Worm (Caenorhabditis elegans) whole organism, L1 larva: Measurements from ENCODE around the gene dos-3.
A peak's percentile ranks its signal among the peaks of the same experiment; 100 is the strongest.

Source experiments
- C04F5.9 ChIP-seq: sonication (generic microtip); optimal IDR thresholded peaks from 2 replicates; lab custom pipeline; 2016; ENCODE audit warnings: missing genetic modification characterization, missing compliant biosample characterization
- C16A3.4 ChIP-seq: fragments of 150-350 bp; optimal IDR thresholded peaks from 2 replicates; lab custom pipeline; 2014; ENCODE audit warnings: missing biosample characterization, missing genetic modification characterization
- C34B4.2 ChIP-seq: sonication (generic microtip); optimal IDR thresholded peaks from 2 replicates; lab custom pipeline; 2017; ENCODE audit warnings: mild to moderate bottlenecking, missing genetic modification characterization, missing compliant biosample characterization
- F16B12.6 ChIP-seq: fragments of 150-350 bp; optimal IDR thresholded peaks from 2 replicates; lab custom pipeline; 2014; ENCODE audit warnings: missing biosample characterization, missing genetic modification characterization
- aha-1 ChIP-seq: fragments of 150-350 bp; optimal IDR thresholded peaks from 2 replicates; lab custom pipeline; 2014; ENCODE audit warnings: missing biosample characterization, missing genetic modification characterization
- alr-1 ChIP-seq: fragments of 200-800 bp; sonication (Bioruptor generic); optimal IDR thresholded peaks from 2 replicates; lab custom pipeline; 2018; ENCODE audit warnings: borderline replicate concordance, mild to moderate bottlenecking, missing genetic modification characterization, missing compliant biosample characterization
- aly-2 ChIP-seq: fragments of 150-350 bp; optimal IDR thresholded peaks from 2 replicates; lab custom pipeline; 2014; ENCODE audit warnings: missing biosample characterization, missing genetic modification characterization
- blmp-1 ChIP-seq: fragments of 150-350 bp; optimal IDR thresholded peaks from 2 replicates; lab custom pipeline; 2014; ENCODE audit warnings: missing biosample characterization, missing genetic modification characterization
- ceh-63 ChIP-seq: fragments of 200-800 bp; sonication (Bioruptor generic); optimal IDR thresholded peaks from 2 replicates; lab custom pipeline; 2018; ENCODE audit warnings: mild to moderate bottlenecking, missing genetic modification characterization, missing compliant biosample characterization
- ceh-8 ChIP-seq: fragments of 200-800 bp; sonication (Bioruptor generic); optimal IDR thresholded peaks from 2 replicates; lab custom pipeline; 2018; ENCODE audit warnings: mild to moderate bottlenecking, missing genetic modification characterization, moderate library complexity, missing compliant biosample characterization
- dpl-1 ChIP-seq, 3 experiments: fragments of 150-350 bp in 2 of 3; sonication (generic microtip) in 1 of 3; optimal IDR thresholded peaks; 2 replicates each; lab custom pipeline; 2014 to 2017; ENCODE audit warnings: missing biosample characterization in 3 of 3, missing genetic modification characterization in 3 of 3, missing genetic modification reagents in 3 of 3
- dsc-1 ChIP-seq: sonication (generic microtip); optimal IDR thresholded peaks from 2 replicates; lab custom pipeline; 2016; ENCODE audit warnings: mild to moderate bottlenecking, missing genetic modification characterization, missing compliant biosample characterization
- efl-1 ChIP-seq, 4 experiments: fragments of 150-350 bp; optimal IDR thresholded peaks in 3 of 4; peaks in 1 of 4; 1 replicate in 1 of 4; 2 replicates in 3 of 4; lab custom pipeline; 2014; ENCODE audit warnings: missing biosample characterization in 2 of 4, missing genetic modification characterization in 2 of 4, missing genetic modification reagents in 2 of 4
- egl-13 ChIP-seq: sonication (generic microtip); optimal IDR thresholded peaks from 2 replicates; lab custom pipeline; 2016; ENCODE audit warnings: missing genotype, missing genetic modification reagents, missing genetic modification characterization, missing compliant biosample characterization
- egl-27 ChIP-seq, 2 experiments: fragments of 150-350 bp in 1 of 2; sonication (generic microtip); optimal IDR thresholded peaks; 3 replicates each; lab custom pipeline; 2017 to 2018; ENCODE audit warnings: missing biosample characterization in 2 of 2, missing genetic modification characterization in 2 of 2, missing genetic modification reagents in 2 of 2
- elt-2 ChIP-seq: sonication (generic microtip); optimal IDR thresholded peaks from 2 replicates; lab custom pipeline; 2016; ENCODE audit warnings: missing genetic modification characterization, mild to moderate bottlenecking, inconsistent platforms, missing compliant biosample characterization, missing genetic modification reagents
- elt-3 ChIP-seq, 6 experiments: fragments of 150-350 bp in 1 of 6; sonication (generic microtip); optimal IDR thresholded peaks; 2 replicates each; lab custom pipeline; 2017 to 2018; ENCODE audit warnings: missing biosample characterization in 6 of 6, missing genetic modification characterization in 6 of 6, inconsistent platforms in 1 of 6
- ets-5 ChIP-seq: fragments of 200-800 bp; sonication (Bioruptor generic); IDR thresholded peaks from 2 replicates; pipeline ENCODE4 v1.3.6; 2022; ENCODE audit warnings: missing genetic modification characterization, missing compliant biosample characterization
- fkh-10 ChIP-seq: sonication (generic microtip); optimal IDR thresholded peaks from 2 replicates; lab custom pipeline; 2017; ENCODE audit warnings: missing biosample characterization, missing genetic modification reagents, missing genetic modification characterization
- fkh-4 ChIP-seq: sonication (generic microtip); optimal IDR thresholded peaks from 2 replicates; lab custom pipeline; 2016; ENCODE audit warnings: missing compliant biosample characterization, missing genetic modification characterization, borderline replicate concordance
- fos-1 ChIP-seq: fragments of 150-350 bp; optimal IDR thresholded peaks from 2 replicates; lab custom pipeline; 2014; ENCODE audit warnings: missing biosample characterization, missing genetic modification characterization
- grh-1 ChIP-seq: fragments of 200-800 bp; sonication (Bioruptor generic); IDR thresholded peaks from 2 replicates; pipeline ENCODE4 v1.3.6; 2022; ENCODE audit warnings: missing genetic modification reagents, missing genetic modification characterization, missing compliant biosample characterization
- hlh-17 ChIP-seq: fragments of 200-800 bp; sonication (Bioruptor generic); optimal IDR thresholded peaks from 2 replicates; lab custom pipeline; 2018; ENCODE audit warnings: missing genetic modification characterization, mild to moderate bottlenecking, missing compliant biosample characterization, moderate library complexity, borderline replicate concordance
- hlh-4 ChIP-seq: sonication (generic microtip); optimal IDR thresholded peaks from 2 replicates; lab custom pipeline; 2016; ENCODE audit warnings: mild to moderate bottlenecking, missing genetic modification characterization, missing compliant biosample characterization
- hpl-2 ChIP-seq: fragments of 150-350 bp; optimal IDR thresholded peaks from 2 replicates; lab custom pipeline; 2014; ENCODE audit warnings: missing biosample characterization, missing genetic modification reagents, missing genetic modification characterization
- isw-1 ChIP-seq: fragments of 200-800 bp; sonication (Bioruptor generic); IDR thresholded peaks from 2 replicates; pipeline ENCODE4 v1.3.6; 2022; ENCODE audit warnings: missing genetic modification characterization, missing compliant biosample characterization
- lin-13 ChIP-seq: fragments of 150-350 bp; optimal IDR thresholded peaks from 2 replicates; lab custom pipeline; 2014; ENCODE audit warnings: missing biosample characterization, missing genetic modification reagents, missing genetic modification characterization
- lin-14 ChIP-seq: fragments of 200-800 bp; sonication (Bioruptor generic); optimal IDR thresholded peaks from 2 replicates; lab custom pipeline; 2018; ENCODE audit warnings: mild to moderate bottlenecking, missing genetic modification characterization, moderate library complexity, missing compliant biosample characterization
- lin-35 ChIP-seq, 2 experiments: fragments of 150-350 bp; optimal IDR thresholded peaks; 2 replicates each; lab custom pipeline; 2014; ENCODE audit warnings: missing biosample characterization in 2 of 2, missing genetic modification characterization in 2 of 2, missing genetic modification reagents in 2 of 2
- mef-2 ChIP-seq: fragments of 150-350 bp; optimal IDR thresholded peaks from 2 replicates; lab custom pipeline; 2014; ENCODE audit warnings: missing biosample characterization, missing genetic modification characterization
- nhr-11 ChIP-seq: fragments of 150-350 bp; optimal IDR thresholded peaks from 2 replicates; lab custom pipeline; 2014; ENCODE audit warnings: missing biosample characterization, missing genetic modification characterization
- nhr-19 ChIP-seq: fragments of 200-800 bp; sonication (Bioruptor generic); conservative IDR thresholded peaks from 2 replicates; pipeline ENCODE4 v1.3.6; 2022; ENCODE audit warnings: missing genetic modification characterization, missing compliant biosample characterization
- nhr-47 ChIP-seq: sonication (generic microtip); optimal IDR thresholded peaks from 2 replicates; lab custom pipeline; 2016; ENCODE audit warnings: mild to moderate bottlenecking, missing genetic modification characterization, moderate library complexity, missing compliant biosample characterization
- nhr-84 ChIP-seq: sonication (generic microtip); optimal IDR thresholded peaks from 2 replicates; lab custom pipeline; 2017; ENCODE audit warnings: missing biosample characterization, missing genetic modification characterization
- nhr-90 ChIP-seq: sonication (generic microtip); optimal IDR thresholded peaks from 2 replicates; lab custom pipeline; 2016; ENCODE audit warnings: mild to moderate bottlenecking, missing genetic modification characterization, missing compliant biosample characterization; ENCODE audit not compliant: poor library complexity
- pax-3 ChIP-seq: fragments of 200-800 bp; sonication (Bioruptor generic); optimal IDR thresholded peaks from 2 replicates; lab custom pipeline; 2018; ENCODE audit warnings: mild to moderate bottlenecking, missing genetic modification characterization, moderate library complexity, missing compliant biosample characterization
- rnt-1 ChIP-seq: sonication (generic microtip); optimal IDR thresholded peaks from 2 replicates; lab custom pipeline; 2016; ENCODE audit warnings: mild to moderate bottlenecking, missing genetic modification characterization, moderate library complexity, missing compliant biosample characterization
- sptf-1 ChIP-seq: fragments of 150-350 bp; optimal IDR thresholded peaks from 2 replicates; lab custom pipeline; 2014; ENCODE audit warnings: missing biosample characterization, missing genetic modification characterization
- swsn-7 ChIP-seq: sonication (generic microtip); optimal IDR thresholded peaks from 2 replicates; lab custom pipeline; 2016; ENCODE audit warnings: missing genetic modification characterization, missing compliant biosample characterization
- tbx-2 ChIP-seq: sonication (generic microtip); optimal IDR thresholded peaks from 2 replicates; lab custom pipeline; 2016; ENCODE audit warnings: missing genetic modification characterization, missing compliant biosample characterization
- unc-130 ChIP-seq: fragments of 150-350 bp; optimal IDR thresholded peaks from 2 replicates; lab custom pipeline; 2017; ENCODE audit warnings: missing biosample characterization, missing genetic modification characterization, inconsistent platforms
- unc-30 ChIP-seq: sonication (generic microtip); optimal IDR thresholded peaks from 2 replicates; lab custom pipeline; 2017; ENCODE audit warnings: missing biosample characterization, missing genetic modification characterization
- unc-62 ChIP-seq: fragments of 150-350 bp; optimal IDR thresholded peaks from 2 replicates; lab custom pipeline; 2014; ENCODE audit warnings: missing biosample characterization, missing genetic modification reagents, missing genetic modification characterization
- unc-86 ChIP-seq: sonication (generic microtip); optimal IDR thresholded peaks from 2 replicates; lab custom pipeline; 2016; ENCODE audit warnings: missing genetic modification characterization, missing compliant biosample characterization
- vab-15 ChIP-seq: sonication (generic microtip); optimal IDR thresholded peaks from 2 replicates; lab custom pipeline; 2017; ENCODE audit warnings: missing genotype, mild to moderate bottlenecking, missing genetic modification characterization, missing compliant biosample characterization
- xbp-1 ChIP-seq: sonication (generic microtip); optimal IDR thresholded peaks from 2 replicates; lab custom pipeline; 2016; ENCODE audit warnings: missing genetic modification characterization, missing compliant biosample characterization
- zag-1 ChIP-seq: fragments of 150-350 bp; optimal IDR thresholded peaks from 2 replicates; lab custom pipeline; 2014; ENCODE audit warnings: missing biosample characterization, missing genetic modification characterization
- ztf-11 ChIP-seq, 2 experiments: sonication (generic microtip); optimal IDR thresholded peaks; 2 replicates each; lab custom pipeline; 2016 to 2017; ENCODE audit warnings: missing genetic modification characterization in 2 of 2, missing biosample characterization in 1 of 2, missing compliant biosample characterization in 1 of 2
- ztf-4 ChIP-seq: fragments of 150-350 bp; optimal IDR thresholded peaks from 2 replicates; lab custom pipeline; 2014; ENCODE audit warnings: missing biosample characterization, missing genetic modification characterization

The dos-3 gene

DNA sequence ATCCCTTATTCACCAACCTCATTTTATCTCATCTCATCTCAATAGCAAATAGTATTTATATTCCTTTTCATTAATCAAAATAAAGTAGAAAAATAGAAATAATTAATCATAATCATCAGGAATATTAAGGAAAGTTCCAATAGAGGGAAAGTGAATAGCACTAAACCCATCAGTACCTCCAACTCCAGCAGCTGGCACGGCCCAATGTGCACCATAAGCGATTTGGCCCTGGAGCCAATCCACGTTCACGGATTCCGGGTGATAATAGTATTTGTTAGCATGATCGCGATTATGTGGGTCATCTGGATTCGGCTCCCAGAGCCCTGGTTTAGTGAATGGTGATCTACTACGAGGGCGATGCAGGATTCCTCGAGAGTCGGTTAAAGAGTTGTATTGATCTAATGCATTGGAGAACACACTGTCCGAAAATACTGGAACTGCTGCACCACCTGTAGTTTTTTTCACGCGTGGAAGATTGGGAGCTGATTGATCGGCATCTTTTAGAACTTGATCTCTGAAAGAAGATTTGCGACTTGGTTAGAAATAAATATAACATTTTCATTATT lies 3.6 kb downstream of the dos-3 start (continued):
- TF ChIP-seq blmp-1 (tag; lab: Kevin White, UChicago) (no peak), ztf-11 (tag; optimal IDR thresholded peaks at IDR 0.05; lab: Kevin White, UChicago) (peak in 1 of 2 experiments; percentile 63), elt-3 (tag; optimal IDR thresholded peaks at IDR 0.05; lab: Kevin White, UChicago) (no peak), rnt-1 (peak; percentile 38), xbp-1 (tag; lab: Kevin White, UChicago) (peak; percentile 18), swsn-7 (tag; lab: Kevin White, UChicago) (peak; percentile 7), hlh-17 (GFP tag; lab: Kevin White, UChicago) (peak; percentile 84), dpl-1 (GFP tag; optimal IDR thresholded peaks at IDR 0.05; lab: Kevin White, UChicago) (no peak), unc-86 (tag; lab: Kevin White, UChicago) (peak; percentile 47), nhr-19 (GFP tag; lab: Robert Waterston, UW) (peak; percentile 42; the same call in 1 of the 2 replicates), ceh-63 (no peak), tbx-2 (tag; lab: Kevin White, UChicago) (no peak), dsc-1 (tag; lab: Kevin White, UChicago) (peak; percentile 32), F16B12.6 (no peak), unc-30 (tag; lab: Kevin White, UChicago) (no peak), sptf-1 (tag; lab: Kevin White, UChicago) (no peak), C04F5.9 (tag; lab: Kevin White, UChicago) (no peak), lin-13 (no peak), unc-62 (GFP tag; lab: Kevin White, UChicago) (no peak), grh-1 (GFP tag; lab: Robert Waterston, UW) (peak; percentile 66), C16A3.4 (tag; lab: Kevin White, UChicago) (peak; percentile 23), ztf-4 (peak; percentile 81), fkh-10 (GFP tag; lab: Kevin White, UChicago) (peak; percentile 60), elt-2 (tag; lab: Kevin White, UChicago) (peak; percentile 29), hlh-4 (tag; lab: Kevin White, UChicago) (no peak), isw-1 (peak; percentile 36; the same call in 1 of the 2 replicates), nhr-11 (tag; lab: Kevin White, UChicago) (peak; percentile 22), vab-15 (tag; lab: Kevin White, UChicago) (no peak), pax-3 (peak; percentile 71), mef-2 (tag; lab: Kevin White, UChicago) (no peak), nhr-90 (peak; percentile 69), zag-1 (tag; lab: Kevin White, UChicago) (no peak), aha-1 (no peak), nhr-47 (peak; percentile 68), C34B4.2 (tag; lab: Kevin White, UChicago) (peak; percentile 55), hpl-2 (GFP tag; lab: Kevin White, UChicago) (no peak), ceh-8 (peak; percentile 26), egl-13 (tag; lab: Kevin White, UChicago) (peak; percentile 14), egl-27 (tag; optimal IDR thresholded peaks at IDR 0.05; lab: Kevin White, UChicago) (no peak), lin-35 (GFP tag; optimal IDR thresholded peaks at IDR 0.05; lab: Kevin White, UChicago) (peak in 1 of 2 experiments; percentile 19), ets-5 (GFP tag; lab: Robert Waterston, UW) (peak; percentile 94; the same call in 1 of the 2 replicates), fos-1 (tag; lab: Kevin White, UChicago) (peak; percentile 4), aly-2 (peak; percentile 34), unc-130 (tag; lab: Kevin White, UChicago) (no peak), alr-1 (tag; lab: Kevin White, UChicago) (no peak), nhr-84 (tag; lab: Kevin White, UChicago) (no peak), fkh-4 (tag; lab: Kevin White, UChicago) (no peak), lin-14 (GFP tag; lab: Kevin White, UChicago) (peak; percentile 11), efl-1 (optimal IDR thresholded peaks at IDR 0.05; lab: Kevin White, UChicago) (peak; percentile 34 to 45), efl-1 (GFP tag; optimal IDR thresholded peaks at IDR 0.05 in 1 of 2; lab: Kevin White, UChicago) (no peak)
